Fruit fly (Drosophila melanogaster): ENCODE measurements around the gene Msp300.
A peak's percentile ranks its signal among the peaks of the same experiment; 100 is the strongest.

Gene Msp300

dm6 chr2L:5242194-5242914, 141.7 kb downstream of the Msp300 start (continued):
- TF ChIP-seq CG10979 (tag; optimal IDR thresholded peaks at IDR 0.05) (peak; percentile 8), jing (GFP tag; optimal IDR thresholded peaks at IDR 0.05) (no peak), sug (tag; optimal IDR thresholded peaks at IDR 0.05) (peak; percentile 53), B-H1 (GFP tag; IDR thresholded peaks at IDR 0.05) (peak; percentile 11; the same call in 1 of the 3 replicates), lbe (GFP tag; optimal IDR thresholded peaks at IDR 0.05) (peak; percentile 28), pan (optimal IDR thresholded peaks at IDR 0.05) (no peak), pan (GFP tag; optimal IDR thresholded peaks at IDR 0.05 in 1 of 2, IDR thresholded peaks at IDR 0.05 in 1 of 2) (peak in 1 of 2 experiments; percentile 50), CG14860 (GFP tag; IDR thresholded peaks at IDR 0.05; ENCODE audit: partially characterized antibody) (no peak), ash1 (GFP tag; optimal IDR thresholded peaks at IDR 0.05) (no peak), caup (GFP tag; optimal IDR thresholded peaks at IDR 0.05; ENCODE audit: severe bottlenecking) (peak; percentile 23), vvl (GFP tag; IDR thresholded peaks at IDR 0.05) (peak; percentile 30; the same call in 1 of the 2 replicates), Abd-B (GFP tag; optimal IDR thresholded peaks at IDR 0.05) (no peak), CG32767 (GFP tag; IDR thresholded peaks at IDR 0.05) (no peak), dysf (GFP tag; IDR thresholded peaks at IDR 0.05) (peak; percentile 42; the same call in 1 of the 3 replicates), Asciz (GFP tag; optimal IDR thresholded peaks at IDR 0.05) (no peak), sna (GFP tag; IDR thresholded peaks at IDR 0.05; ENCODE audit: partially characterized antibody) (no peak), kay (GFP tag; optimal IDR thresholded peaks at IDR 0.05) (no peak), Hr78 (GFP tag; optimal IDR thresholded peaks at IDR 0.05) (no peak), jumu (GFP tag; optimal IDR thresholded peaks at IDR 0.05) (no peak), row (GFP tag; IDR thresholded peaks at IDR 0.05) (peak; percentile 54; the same call in 2 of the 3 replicates), CG9876 (GFP tag; optimal IDR thresholded peaks at IDR 0.05) (no peak), CG2889 (GFP tag; IDR thresholded peaks at IDR 0.05) (no peak), CG12155 (GFP tag; optimal IDR thresholded peaks at IDR 0.05) (no peak), Hr51 (GFP tag; optimal IDR thresholded peaks at IDR 0.05) (peak in 1 of 2 experiments; percentile 46), amos (GFP tag; IDR thresholded peaks at IDR 0.05; ENCODE audit: partially characterized antibody) (0 out of 2 replicates have a peak, but pooled peaks have one; percentile 18), zen2 (GFP tag; IDR thresholded peaks at IDR 0.05; ENCODE audit: partially characterized antibody) (no peak), Hmr (GFP tag; optimal IDR thresholded peaks at IDR 0.05) (peak; percentile 40), bsh (GFP tag; optimal IDR thresholded peaks at IDR 0.05) (peak in 1 of 2 experiments; percentile 16), CG4854 (GFP tag; optimal IDR thresholded peaks at IDR 0.05) (no peak), ind (GFP tag; optimal IDR thresholded peaks at IDR 0.05) (no peak), slbo (GFP tag; IDR thresholded peaks at IDR 0.05) (no peak), Nf-YA (GFP tag; IDR thresholded peaks at IDR 0.05) (no peak), CG17359 (tag; optimal IDR thresholded peaks at IDR 0.05) (peak; percentile 5), CTCF (GFP tag; optimal IDR thresholded peaks at IDR 0.05) (no peak), CG9437 (GFP tag; optimal IDR thresholded peaks at IDR 0.05) (peak; percentile 3), Spps (tag; optimal IDR thresholded peaks at IDR 0.05) (no peak), pum (GFP tag; optimal IDR thresholded peaks at IDR 0.05) (no peak), chinmo (GFP tag; IDR thresholded peaks at IDR 0.05; ENCODE audit: partially characterized antibody) (0 out of 4 replicates have a peak, but pooled peaks have one; percentile 41), Dfd (GFP tag; optimal IDR thresholded peaks at IDR 0.05) (no peak), CG7786 (GFP tag; optimal IDR thresholded peaks at IDR 0.05) (no peak), Atf6 (GFP tag; IDR thresholded peaks at IDR 0.05) (no peak), E2f2 (GFP tag; IDR thresholded peaks at IDR 0.05) (peak; percentile 16; the same call in 1 of the 2 replicates), knrl (GFP tag; IDR thresholded peaks at IDR 0.05; ENCODE audit: partially characterized antibody) (no peak), bcd (GFP tag; optimal IDR thresholded peaks at IDR 0.05) (no peak), Dll (GFP tag; IDR thresholded peaks at IDR 0.05; ENCODE audit: partially characterized antibody) (no peak), tx (GFP tag; optimal IDR thresholded peaks at IDR 0.05) (no peak), CG14441 (GFP tag; IDR thresholded peaks at IDR 0.05) (peak; percentile 32; the same call in 1 of the 2 replicates), exex (tag; optimal IDR thresholded peaks at IDR 0.05) (peak; percentile 69), grn (GFP tag; optimal IDR thresholded peaks at IDR 0.05) (no peak)

All from whole organism, embryonic.